Worm (Caenorhabditis elegans) whole organism, young adult: ENCODE measurements around the gene fbxa-64.

Experiments used
- B0261.1 ChIP-seq: sonication (generic microtip); optimal IDR thresholded peaks from 2 replicates; lab custom pipeline; 2016; ENCODE audit warnings: mild to moderate bottlenecking, missing genetic modification characterization, moderate library complexity, missing compliant biosample characterization
- C17E4.6 ChIP-seq: fragments of 200-800 bp; sonication (Bioruptor generic); IDR thresholded peaks from 2 replicates; pipeline ENCODE4 v1.3.6; 2022; ENCODE audit warnings: missing genetic modification reagents, missing genetic modification characterization, missing compliant biosample characterization
- D2030.7 ChIP-seq: fragments of 200-800 bp; sonication (Bioruptor generic); IDR thresholded peaks from 2 replicates; pipeline ENCODE4 v1.3.6; 2022; ENCODE audit warnings: missing genetic modification reagents, missing genetic modification characterization, missing compliant biosample characterization
- F37B4.10 ChIP-seq: fragments of 200-800 bp; sonication (Bioruptor generic); IDR thresholded peaks from 2 replicates; pipeline ENCODE4 v1.3.6; 2022; ENCODE audit warnings: missing genetic modification characterization, missing compliant biosample characterization
- F39B2.1 ChIP-seq: fragments of 200-800 bp; sonication (Bioruptor generic); IDR thresholded peaks from 2 replicates; pipeline ENCODE4 v1.3.6; 2022; ENCODE audit warnings: missing genetic modification reagents, missing genetic modification characterization, missing compliant biosample characterization
- F57A8.1 ChIP-seq: fragments of 200-800 bp; sonication (Bioruptor generic); optimal IDR thresholded peaks from 2 replicates; lab custom pipeline; 2018; ENCODE audit warnings: mild to moderate bottlenecking, missing genetic modification characterization, moderate library complexity, missing compliant biosample characterization
- K12H6.12 ChIP-seq: fragments of 200-800 bp; sonication (Bioruptor generic); optimal IDR thresholded peaks from 2 replicates; lab custom pipeline; 2018; ENCODE audit warnings: mild to moderate bottlenecking, missing genetic modification characterization, missing compliant biosample characterization
- T07F8.4 ChIP-seq: sonication (generic microtip); optimal IDR thresholded peaks from 2 replicates; lab custom pipeline; 2016; ENCODE audit warnings: mild to moderate bottlenecking, missing genetic modification characterization, moderate library complexity, missing compliant biosample characterization
- Y53G8AR.9 ChIP-seq: fragments of 200-800 bp; sonication (Bioruptor generic); conservative IDR thresholded peaks from 2 replicates; pipeline ENCODE4 v1.3.6; 2022; ENCODE audit warnings: missing genetic modification reagents, missing genetic modification characterization, missing compliant biosample characterization
- Y79H2A.3 ChIP-seq: fragments of 200-800 bp; sonication (Bioruptor generic); conservative IDR thresholded peaks from 2 replicates; pipeline ENCODE4 v1.3.6; 2022; ENCODE audit warnings: missing genetic modification reagents, missing genetic modification characterization, missing compliant biosample characterization
- Y95B8A.8 ChIP-seq: fragments of 200-800 bp; sonication (Bioruptor generic); IDR thresholded peaks from 2 replicates; pipeline ENCODE4 v1.3.6; 2022; ENCODE audit warnings: missing genetic modification reagents, missing genetic modification characterization, missing compliant biosample characterization
- ZK185.1 ChIP-seq: sonication (generic microtip); optimal IDR thresholded peaks from 2 replicates; lab custom pipeline; 2016; ENCODE audit warnings: mild to moderate bottlenecking, missing genetic modification characterization, missing compliant biosample characterization; ENCODE audit not compliant: poor library complexity, severe bottlenecking
- aptf-2 ChIP-seq: fragments of 200-800 bp; sonication (Bioruptor generic); conservative IDR thresholded peaks from 2 replicates; pipeline ENCODE4 v1.3.6; 2022; ENCODE audit warnings: missing genetic modification reagents, missing genetic modification characterization, missing compliant biosample characterization
- aptf-3 ChIP-seq: fragments of 200-800 bp; sonication (Bioruptor generic); IDR thresholded peaks from 2 replicates; pipeline ENCODE4 v1.3.6; 2022; ENCODE audit warnings: missing genetic modification characterization, missing compliant biosample characterization
- atf-7 ChIP-seq: sonication (generic microtip); optimal IDR thresholded peaks from 2 replicates; lab custom pipeline; 2017; ENCODE audit warnings: mild to moderate bottlenecking, missing genetic modification characterization, missing compliant biosample characterization
- attf-3 ChIP-seq: fragments of 200-800 bp; sonication (Bioruptor generic); conservative IDR thresholded peaks from 2 replicates; pipeline ENCODE4 v1.3.6; 2022; ENCODE audit warnings: missing genetic modification reagents, missing genetic modification characterization, missing compliant biosample characterization
- bed-2 ChIP-seq: fragments of 200-800 bp; sonication (Bioruptor generic); IDR thresholded peaks from 2 replicates; pipeline ENCODE4 v1.3.6; 2022; ENCODE audit warnings: missing genetic modification reagents, missing genetic modification characterization, missing compliant biosample characterization
- ccch-3 ChIP-seq: fragments of 200-800 bp; sonication (Bioruptor generic); optimal IDR thresholded peaks from 2 replicates; lab custom pipeline; 2018; ENCODE audit warnings: mild to moderate bottlenecking, missing genetic modification characterization, missing compliant biosample characterization
- egl-18 ChIP-seq: fragments of 200-800 bp; sonication (Bioruptor generic); IDR thresholded peaks from 2 replicates; pipeline ENCODE4 v1.3.6; 2022; ENCODE audit warnings: missing genetic modification reagents, missing genetic modification characterization, missing compliant biosample characterization
- ekl-4 ChIP-seq: fragments of 200-800 bp; sonication (Bioruptor generic); IDR thresholded peaks from 2 replicates; pipeline ENCODE4 v1.3.6; 2022; ENCODE audit warnings: missing genetic modification reagents, missing genetic modification characterization, missing compliant biosample characterization
- ets-4 ChIP-seq: fragments of 200-800 bp; sonication (Bioruptor generic); optimal IDR thresholded peaks from 2 replicates; lab custom pipeline; 2018; ENCODE audit warnings: mild to moderate bottlenecking, missing genetic modification characterization, missing compliant biosample characterization
- hlh-12 ChIP-seq: sonication (generic microtip); optimal IDR thresholded peaks from 2 replicates; lab custom pipeline; 2016; ENCODE audit warnings: missing genetic modification characterization, missing compliant biosample characterization
- lin-35 ChIP-seq, 3 experiments: fragments of 150-350 bp in 2 of 3; sonication (generic microtip) in 1 of 3; optimal IDR thresholded peaks; 2 replicates each; lab custom pipeline; 2014 to 2018; ENCODE audit warnings: missing biosample characterization in 3 of 3, missing genetic modification characterization in 3 of 3, missing genetic modification reagents in 3 of 3
- mcd-1 ChIP-seq: fragments of 200-800 bp; sonication (Bioruptor generic); IDR thresholded peaks from 2 replicates; pipeline ENCODE4 v1.3.6; 2022; ENCODE audit warnings: missing genetic modification reagents, missing genetic modification characterization, missing compliant biosample characterization
- nfya-2 ChIP-seq: fragments of 200-800 bp; sonication (Bioruptor generic); IDR thresholded peaks from 2 replicates; pipeline ENCODE4 v1.3.6; 2022; ENCODE audit warnings: missing genetic modification reagents, missing genetic modification characterization, missing compliant biosample characterization
- nhr-179 ChIP-seq: sonication (generic microtip); optimal IDR thresholded peaks from 2 replicates; lab custom pipeline; 2016; ENCODE audit warnings: mild to moderate bottlenecking, missing genetic modification characterization, missing compliant biosample characterization
- nhr-80 ChIP-seq: sonication (generic microtip); optimal IDR thresholded peaks from 2 replicates; lab custom pipeline; 2016; ENCODE audit warnings: missing genetic modification characterization, missing compliant biosample characterization
- nhr-90 ChIP-seq: sonication (generic microtip); optimal IDR thresholded peaks from 2 replicates; lab custom pipeline; 2016; ENCODE audit warnings: missing genotype, mild to moderate bottlenecking, missing genetic modification characterization, missing compliant biosample characterization
- snpc-4 ChIP-seq, 5 experiments: fragments of 150-350 bp in 1 of 5; sonication (generic microtip) in 4 of 5; optimal IDR thresholded peaks; 2 replicates each; lab custom pipeline; 2014 to 2018; ENCODE audit warnings: missing genetic modification characterization in 5 of 5, missing biosample characterization in 3 of 5, antibody characterized with exemption in 2 of 5, mild to moderate bottlenecking in 2 of 5, missing compliant biosample characterization in 2 of 5, missing genotype in 2 of 5, moderate library complexity in 2 of 5, missing genetic modification reagents in 1 of 5
- unc-62 ChIP-seq: fragments of 150-350 bp; optimal IDR thresholded peaks from 2 replicates; lab custom pipeline; 2014; ENCODE audit warnings: missing biosample characterization, missing genetic modification reagents, missing genetic modification characterization
- zfh-2 ChIP-seq: fragments of 200-800 bp; sonication (Bioruptor generic); conservative IDR thresholded peaks from 2 replicates; pipeline ENCODE4 v1.3.6; 2022; ENCODE audit warnings: missing genetic modification reagents, missing genetic modification characterization, missing compliant biosample characterization
- zim-3 ChIP-seq: sonication (generic microtip); optimal IDR thresholded peaks from 2 replicates; lab custom pipeline; 2017; ENCODE audit warnings: mild to moderate bottlenecking, missing genetic modification characterization, moderate library complexity, missing compliant biosample characterization
- ztf-18 ChIP-seq: sonication (generic microtip); optimal IDR thresholded peaks from 2 replicates; lab custom pipeline; 2016; ENCODE audit warnings: missing genotype, mild to moderate bottlenecking, missing genetic modification characterization, missing compliant biosample characterization
- ztf-25 ChIP-seq: fragments of 200-800 bp; sonication (Bioruptor generic); IDR thresholded peaks from 2 replicates; pipeline ENCODE4 v1.3.6; 2022; ENCODE audit warnings: missing genetic modification reagents, missing genetic modification characterization, missing compliant biosample characterization
- ztf-26 ChIP-seq: sonication (generic microtip); optimal IDR thresholded peaks from 2 replicates; lab custom pipeline; 2017; ENCODE audit warnings: missing genetic modification characterization, missing compliant biosample characterization

fbxa-64 gene

DNA sequence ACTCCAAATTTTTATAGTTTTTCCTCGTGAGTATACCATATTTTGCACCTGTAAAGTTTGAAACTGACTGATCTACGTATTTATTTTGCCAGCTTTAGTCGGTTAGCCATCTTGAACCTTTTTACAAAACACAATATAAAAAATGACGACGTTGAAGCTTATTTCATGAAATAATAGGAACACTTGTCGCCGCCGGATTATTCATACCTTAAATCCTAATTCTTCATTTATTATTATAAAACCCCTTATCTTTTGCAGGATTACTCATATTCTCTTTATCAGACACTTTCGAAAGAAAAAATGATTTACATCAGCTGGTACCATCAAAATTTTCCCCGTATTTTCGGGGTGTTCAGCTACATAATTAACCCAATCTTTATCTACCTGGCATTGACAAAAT lies 30.4 kb downstream of the fbxa-64 start, which contains the start of gene srj-8:
TSS of gene srj-8 (plus strand) at position 301 of the 400 bp plus-strand sequence.
- TF ChIP-seq unc-62 (GFP tag; lab: Kevin White, UChicago) (no peak), ekl-4 (GFP tag; lab: Robert Waterston, UW) (no peak), attf-3 (GFP tag; lab: Robert Waterston, UW) (no peak), F37B4.10 (GFP tag; lab: Robert Waterston, UW) (no peak), Y79H2A.3 (GFP tag; lab: Robert Waterston, UW) (no peak), D2030.7 (GFP tag; lab: Robert Waterston, UW) (no peak)

DNA sequence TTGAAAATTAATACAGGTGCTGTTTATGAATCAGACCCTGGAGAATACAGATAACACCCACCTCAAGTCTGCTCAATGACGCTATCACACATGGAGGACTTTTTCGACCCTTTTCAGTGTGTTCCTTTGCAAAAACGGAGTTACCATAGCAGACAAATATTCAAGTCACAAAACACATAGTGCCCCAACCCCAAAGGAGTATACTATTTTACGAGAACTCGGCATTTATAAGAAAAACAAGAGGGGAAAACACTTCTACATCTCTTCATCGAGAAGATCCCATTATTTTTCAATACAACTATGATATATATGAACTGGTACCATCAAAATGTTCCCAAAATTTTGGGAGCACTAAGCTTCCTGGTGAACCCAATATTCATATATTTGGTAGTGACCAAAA lies 33.2 kb downstream of the fbxa-64 start, which contains the start of gene srj-7:
TSS of gene srj-7 (plus strand) at position 301 of the 400 bp plus-strand sequence.
- no peak for TF ChIP-seq nfya-2
- no peak for TF ChIP-seq mcd-1 (GFP tag; lab: Robert Waterston, UW)
- no peak for TF ChIP-seq aptf-2 (GFP tag; lab: Robert Waterston, UW)
- no peak for TF ChIP-seq zfh-2 (GFP tag; lab: Robert Waterston, UW)
- TF ChIP-seq Y95B8A.8: no peak
- TF ChIP-seq snpc-4 (GFP tag; optimal IDR thresholded peaks at IDR 0.05; lab: Kevin White, UChicago): no peak
- TF ChIP-seq snpc-4 (tag; optimal IDR thresholded peaks at IDR 0.05; lab: Kevin White, UChicago): no peak
- no peak for TF ChIP-seq ccch-3 (GFP tag; lab: Kevin White, UChicago)
- no peak for TF ChIP-seq ztf-26 (tag; lab: Kevin White, UChicago)
- no peak for TF ChIP-seq hlh-12 (tag; lab: Kevin White, UChicago)
- no peak for TF ChIP-seq K12H6.12 (tag; lab: Kevin White, UChicago)
- TF ChIP-seq nhr-90: no peak
- no peak for TF ChIP-seq Y53G8AR.9
- no peak for TF ChIP-seq ztf-18 (tag; lab: Kevin White, UChicago)
- no peak for TF ChIP-seq F39B2.1 (GFP tag; lab: Robert Waterston, UW)
- TF ChIP-seq zim-3 (tag; lab: Kevin White, UChicago): no peak
- TF ChIP-seq nhr-179: no peak

- TF ChIP-seq T07F8.4 (tag; lab: Kevin White, UChicago) (no peak), ets-4 (GFP tag; lab: Kevin White, UChicago) (no peak), ztf-25 (GFP tag; lab: Robert Waterston, UW) (no peak), lin-35 (GFP tag; optimal IDR thresholded peaks at IDR 0.05; lab: Kevin White, UChicago) (no peak), F57A8.1 (GFP tag; lab: Kevin White, UChicago) (no peak), bed-2 (GFP tag; lab: Robert Waterston, UW) (no peak), B0261.1 (tag; lab: Kevin White, UChicago) (no peak), atf-7 (tag; lab: Kevin White, UChicago) (no peak), ZK185.1 (tag; lab: Kevin White, UChicago) (no peak), egl-18 (GFP tag; lab: Robert Waterston, UW) (no peak), hlh-12 (tag; lab: Kevin White, UChicago) (no peak), C17E4.6 (no peak), nhr-80 (tag; lab: Kevin White, UChicago) (no peak), aptf-3 (GFP tag; lab: Robert Waterston, UW) (no peak), aptf-2 (GFP tag; lab: Robert Waterston, UW) (no peak)
Measured at ce11 chrV:3242984-3243383, 35.0 kb downstream of the fbxa-64 start, which contains the start of gene gst-23. Gene gst-23, plus strand, starts transcription at chrV:3243284.
